Fruit fly (Drosophila melanogaster) whole organism, embryonic: ENCODE measurements around the gene CG31050.

Source experiments
- Adf1 ChIP-seq: fragments of 200-800 bp; sonication (Bioruptor generic); IDR thresholded peaks from 2 replicates; pipeline ENCODE4 v1.3.6; 2022; ENCODE audit warnings: missing biosample characterization, missing genetic modification characterization
- CG10979 ChIP-seq: fragments of 200-800 bp; sonication (Bioruptor generic); optimal IDR thresholded peaks from 2 replicates; lab custom pipeline; 2018; ENCODE audit warnings: missing biosample characterization, mild to moderate bottlenecking, missing genetic modification characterization, moderate library complexity
- CG11560 ChIP-seq: fragments of 200-800 bp; sonication (Bioruptor generic); IDR thresholded peaks from 3 replicates; pipeline ENCODE4 v1.3.6; 2022; ENCODE audit warnings: missing biosample characterization, missing genetic modification characterization
- CG1233 ChIP-seq: fragments of 200-800 bp; sonication (Bioruptor generic); optimal IDR thresholded peaks from 4 replicates; lab custom pipeline; 2018; ENCODE audit warnings: missing biosample characterization, mild to moderate bottlenecking, missing genetic modification characterization
- CG13424 ChIP-seq: fragments of 200-800 bp; sonication (Bioruptor generic); optimal IDR thresholded peaks from 2 replicates; lab custom pipeline; 2019; ENCODE audit warnings: missing biosample characterization, mild to moderate bottlenecking, missing genetic modification characterization, moderate library complexity
- CG15479 ChIP-seq: fragments of 200-800 bp; sonication (Bioruptor generic); optimal IDR thresholded peaks from 3 replicates; lab custom pipeline; 2019; ENCODE audit warnings: missing biosample characterization, mild to moderate bottlenecking, missing genetic modification characterization, moderate library complexity
- CG17186 ChIP-seq: fragments of 200-800 bp; sonication (Bioruptor generic); optimal IDR thresholded peaks from 3 replicates; lab custom pipeline; 2017; ENCODE audit warnings: missing biosample characterization, missing genetic modification reagents, missing genetic modification characterization
- CG17361 ChIP-seq: fragments of 200-800 bp; sonication (Bioruptor generic); IDR thresholded peaks from 3 replicates; pipeline ENCODE4 v1.3.6; 2022; ENCODE audit warnings: missing biosample characterization, missing genetic modification characterization
- CG18599 ChIP-seq: fragments of 200-800 bp; sonication (Bioruptor generic); optimal IDR thresholded peaks from 3 replicates; lab custom pipeline; 2017; ENCODE audit warnings: missing biosample characterization, missing genetic modification characterization, mild to moderate bottlenecking, moderate library complexity, missing genetic modification reagents
- CG2199 ChIP-seq: fragments of 200-800 bp; sonication (Bioruptor generic); IDR thresholded peaks from 3 replicates; pipeline ENCODE4 v1.3.6; 2022; ENCODE audit warnings: missing biosample characterization, missing genetic modification characterization
- CG2712 ChIP-seq: fragments of 200-800 bp; optimal IDR thresholded peaks from 3 replicates; lab custom pipeline; 2019; ENCODE audit warnings: missing biosample characterization, mild to moderate bottlenecking, missing genetic modification characterization, moderate library complexity
- CG32767 ChIP-seq: fragments of 200-800 bp; sonication (Bioruptor generic); IDR thresholded peaks from 2 replicates; pipeline ENCODE4 v1.3.6; 2022; ENCODE audit warnings: missing biosample characterization, missing genetic modification characterization
- CG33213 ChIP-seq: fragments of 200-800 bp; sonication (Bioruptor generic); optimal IDR thresholded peaks from 3 replicates; lab custom pipeline; 2016; ENCODE audit warnings: missing biosample characterization, missing genetic modification characterization
- CG3838 ChIP-seq: fragments of 200-800 bp; sonication (Bioruptor generic); optimal IDR thresholded peaks from 3 replicates; lab custom pipeline; 2016; ENCODE audit warnings: missing biosample characterization, missing genetic modification characterization
- CG3995 ChIP-seq: fragments of 200-800 bp; sonication (Bioruptor generic); optimal IDR thresholded peaks from 3 replicates; lab custom pipeline; 2016; ENCODE audit warnings: missing biosample characterization, missing genetic modification characterization
- CG4854 ChIP-seq: fragments of 200-800 bp; sonication (Bioruptor generic); optimal IDR thresholded peaks from 2 replicates; lab custom pipeline; 2016; ENCODE audit warnings: missing biosample characterization, missing genetic modification characterization, inconsistent platforms
- CG6254 ChIP-seq: fragments of 200-800 bp; sonication (Bioruptor generic); optimal IDR thresholded peaks from 3 replicates; lab custom pipeline; 2017; ENCODE audit warnings: mild to moderate bottlenecking, missing biosample characterization, missing genetic modification reagents, missing genetic modification characterization
- CG6765 ChIP-seq: fragments of 200-800 bp; sonication (Bioruptor generic); optimal IDR thresholded peaks from 3 replicates; lab custom pipeline; 2017; ENCODE audit warnings: missing biosample characterization, mild to moderate bottlenecking, missing genetic modification characterization
- CG8765 ChIP-seq: fragments of 200-800 bp; sonication (Bioruptor generic); IDR thresholded peaks from 2 replicates; pipeline ENCODE4 v1.3.6; 2022; ENCODE audit warnings: missing biosample characterization, missing genetic modification characterization
- CG8944 ChIP-seq: fragments of 200-800 bp; sonication (Bioruptor generic); optimal IDR thresholded peaks from 3 replicates; lab custom pipeline; 2016; ENCODE audit warnings: missing biosample characterization, missing genetic modification characterization
- CoRest ChIP-seq: fragments of 200-800 bp; sonication (Bioruptor generic); optimal IDR thresholded peaks from 3 replicates; lab custom pipeline; 2018; ENCODE audit warnings: missing biosample characterization, mild to moderate bottlenecking, missing genetic modification characterization, moderate library complexity
- Dbx ChIP-seq: fragments of 200-800 bp; sonication (Bioruptor generic); IDR thresholded peaks from 3 replicates; pipeline ENCODE4 v1.3.6; 2022; ENCODE audit warnings: missing biosample characterization, missing genetic modification characterization
- Dll ChIP-seq: fragments of 200-800 bp; sonication (Bioruptor generic); IDR thresholded peaks from 4 replicates; pipeline ENCODE4 v1.3.6; 2022; ENCODE audit warnings: missing biosample characterization, missing genetic modification characterization; ENCODE audit not compliant: partially characterized antibody
- Fer2 ChIP-seq: fragments of 200-800 bp; sonication (Bioruptor generic); optimal IDR thresholded peaks from 2 replicates; lab custom pipeline; 2018; ENCODE audit warnings: missing biosample characterization, mild to moderate bottlenecking, missing genetic modification characterization, moderate library complexity
- H2.0 ChIP-seq: fragments of 200-800 bp; sonication (Bioruptor generic); IDR thresholded peaks from 2 replicates; pipeline ENCODE4 v1.3.6; 2022; ENCODE audit warnings: missing biosample characterization, missing genetic modification characterization
- Med ChIP-seq: fragments of 200-800 bp; sonication (Bioruptor generic); peaks from one replicate; lab custom pipeline; 2016; ENCODE audit warnings: missing biosample characterization, missing genetic modification characterization, mild to moderate bottlenecking, inconsistent platforms, moderate library complexity
- Pdp1 ChIP-seq, 2 experiments: fragments of 200-800 bp; sonication (Bioruptor generic); optimal IDR thresholded peaks; 3 replicates each; lab custom pipeline; 2016; ENCODE audit warnings: missing biosample characterization in 2 of 2, missing genetic modification characterization in 2 of 2, mild to moderate bottlenecking in 1 of 2, moderate library complexity in 1 of 2
- Sry-β ChIP-seq: fragments of 200-800 bp; sonication (Bioruptor generic); optimal IDR thresholded peaks from 2 replicates; lab custom pipeline; 2018; ENCODE audit warnings: missing biosample characterization, mild to moderate bottlenecking, missing genetic modification characterization, moderate library complexity
- Sry-δ ChIP-seq: fragments of 200-800 bp; sonication (Bioruptor generic); optimal IDR thresholded peaks from 2 replicates; lab custom pipeline; 2016; ENCODE audit warnings: missing biosample characterization, missing genetic modification characterization
- Stat92E ChIP-seq, 3 experiments: fragments of >200 bp in 2 of 3; fragments of 200-800 bp in 1 of 3; sonication (Bioruptor generic) in 1 of 3; optimal IDR thresholded peaks; 2 replicates each; lab custom pipeline; 2017 to 2019; ENCODE audit warnings: missing biosample characterization in 3 of 3, missing genetic modification characterization in 3 of 3, mild to moderate bottlenecking in 1 of 3, moderate library complexity in 1 of 3
- Xrp1 ChIP-seq: fragments of 200-800 bp; sonication (Bioruptor generic); IDR thresholded peaks from 2 replicates; pipeline ENCODE4 v1.3.6; 2022; ENCODE audit warnings: missing biosample characterization, missing genetic modification characterization
- ap ChIP-seq: fragments of 200-800 bp; sonication (Bioruptor generic); IDR thresholded peaks from 2 replicates; pipeline ENCODE4 v1.3.6; 2022; ENCODE audit warnings: missing biosample characterization, missing genetic modification characterization
- ase ChIP-seq: fragments of 200-800 bp; sonication (Bioruptor generic); IDR thresholded peaks from 3 replicates; pipeline ENCODE4 v1.3.6; 2022; ENCODE audit warnings: missing biosample characterization, missing genetic modification characterization
- cad ChIP-seq: fragments of >200 bp; optimal IDR thresholded peaks from 2 replicates; lab custom pipeline; 2017; ENCODE audit warnings: missing biosample characterization, missing genetic modification characterization
- emc ChIP-seq: fragments of 200-800 bp; sonication (Bioruptor generic); optimal IDR thresholded peaks from 2 replicates; lab custom pipeline; 2016; ENCODE audit warnings: missing biosample characterization, missing genetic modification characterization
- gcm ChIP-seq: fragments of 200-800 bp; sonication (Bioruptor generic); optimal IDR thresholded peaks from 2 replicates; lab custom pipeline; 2019; ENCODE audit warnings: missing biosample characterization, mild to moderate bottlenecking, missing genetic modification characterization, moderate library complexity
- jigr1 ChIP-seq: fragments of 200-800 bp; sonication (Bioruptor generic); IDR thresholded peaks from 3 replicates; pipeline ENCODE4 v1.3.6; 2022; ENCODE audit warnings: missing biosample characterization, missing genetic modification characterization
- lov ChIP-seq, 2 experiments: fragments of 200-800 bp in 1 of 2; fragments of >200 bp in 1 of 2; sonication (Bioruptor generic) in 1 of 2; IDR thresholded peaks in 1 of 2; optimal IDR thresholded peaks in 1 of 2; 2 replicates in 1 of 2; 3 replicates in 1 of 2; pipeline versions ENCODE4 v1.3.6 to Lab custom; 2017 to 2022; ENCODE audit warnings: missing biosample characterization in 1 of 2, missing genetic modification characterization in 1 of 2
- mld ChIP-seq: fragments of 200-800 bp; sonication (Bioruptor generic); IDR thresholded peaks from 3 replicates; pipeline ENCODE4 v1.3.6; 2022; ENCODE audit warnings: missing biosample characterization, missing genetic modification characterization; ENCODE audit not compliant: partially characterized antibody
- pan ChIP-seq, 4 experiments: fragments of >200 bp in 3 of 4; fragments of 200-800 bp in 1 of 4; sonication (Bioruptor generic) in 1 of 4; optimal IDR thresholded peaks in 3 of 4; IDR thresholded peaks in 1 of 4; 2 replicates each; pipeline versions ENCODE4 v1.3.6 to Lab custom; 2017 to 2022; ENCODE audit warnings: missing biosample characterization in 2 of 4, missing genetic modification characterization in 2 of 4, mixed read lengths in 1 of 4
- sd ChIP-seq: fragments of 200-800 bp; sonication (Bioruptor generic); optimal IDR thresholded peaks from 3 replicates; lab custom pipeline; 2018; ENCODE audit warnings: missing biosample characterization, mild to moderate bottlenecking, missing genetic modification characterization, moderate library complexity
- sisA ChIP-seq: fragments of 200-800 bp; sonication (Bioruptor generic); IDR thresholded peaks from 2 replicates; pipeline ENCODE4 v1.3.6; 2022; ENCODE audit warnings: missing biosample characterization, missing genetic modification characterization
- sqz ChIP-seq: fragments of 200-800 bp; sonication (Bioruptor generic); optimal IDR thresholded peaks from 3 replicates; lab custom pipeline; 2018; ENCODE audit warnings: missing biosample characterization, mild to moderate bottlenecking, missing genetic modification characterization
- stwl ChIP-seq: fragments of 200-800 bp; sonication (Bioruptor generic); optimal IDR thresholded peaks from 3 replicates; lab custom pipeline; 2018; ENCODE audit warnings: missing biosample characterization, mild to moderate bottlenecking, missing genetic modification characterization, moderate library complexity
- vvl ChIP-seq: fragments of 200-800 bp; sonication (Bioruptor generic); IDR thresholded peaks from 2 replicates; pipeline ENCODE4 v1.3.6; 2022; ENCODE audit warnings: missing biosample characterization, missing genetic modification characterization
- wek ChIP-seq: fragments of 200-800 bp; sonication (Bioruptor generic); optimal IDR thresholded peaks from 3 replicates; lab custom pipeline; 2018; ENCODE audit warnings: missing biosample characterization, mild to moderate bottlenecking, missing genetic modification characterization, moderate library complexity

The CG31050 gene

dm6 chr3R:28631753-28632152, 18.5 kb downstream of the CG31050 start (continued):
- TF ChIP-seq CG4854 (peak; percentile 26), CG15479 (GFP tag; lab: Kevin White, UChicago) (peak; percentile 46), CG17361 (GFP tag; lab: Robert Waterston, UW) (peak; percentile 49; the same call in 2 of the 3 replicates), CG6254 (GFP tag; lab: Kevin White, UChicago) (peak; percentile 40), cad (GFP tag; lab: Kevin White, UChicago) (peak; percentile 89), Med (GFP tag; lab: Kevin White, UChicago) (peak; percentile 85), CG2199 (GFP tag; lab: Robert Waterston, UW) (0 out of 3 replicates have a peak, but pooled peaks have one; percentile 40), CoRest (tag; lab: Kevin White, UChicago) (peak; percentile 26), CG10979 (tag; lab: Kevin White, UChicago) (peak; percentile 64), Adf1 (GFP tag; lab: Robert Waterston, UW) (no peak), vvl (GFP tag; lab: Robert Waterston, UW) (peak; percentile 41; the same call in 1 of the 2 replicates)

- TF ChIP-seq Fer2 (tag; lab: Kevin White, UChicago) (no peak), H2.0 (GFP tag; lab: Robert Waterston, UW) (no peak), sqz (GFP tag; lab: Kevin White, UChicago) (peak; percentile 13), Pdp1 (GFP tag; optimal IDR thresholded peaks at IDR 0.05; lab: Kevin White, UChicago) (peak in 1 of 2 experiments; percentile 34)
Measured at dm6 chr3R:28630861-28631260, 19.4 kb downstream of the CG31050 start.

dm6 chr3R:28630092-28630491, 20.2 kb downstream of the CG31050 start:
- no peak for TF ChIP-seq CG2712 (tag; lab: Kevin White, UChicago)
- TF ChIP-seq Stat92E (GFP tag; optimal IDR thresholded peaks at IDR 0.05; lab: Kevin White, UChicago), result no peak
- no peak for TF ChIP-seq CG18599 (GFP tag; lab: Kevin White, UChicago)
- TF ChIP-seq mld (GFP tag; lab: Robert Waterston, UW), result no peak
- TF ChIP-seq sisA (GFP tag; lab: Robert Waterston, UW), result 0 out of 2 replicates have a peak, but pooled peaks have one; percentile 9
- TF ChIP-seq CG8765 (GFP tag; lab: Robert Waterston, UW), result no peak
- no peak for TF ChIP-seq wek (GFP tag; lab: Kevin White, UChicago)
- no peak for TF ChIP-seq CG13424 (tag; lab: Kevin White, UChicago)
- no peak for TF ChIP-seq CG17186 (GFP tag; lab: Kevin White, UChicago)
- 0 out of 2 replicates have a peak, but pooled peaks have one; percentile 16 for TF ChIP-seq ap (GFP tag; lab: Robert Waterston, UW)
- TF ChIP-seq CG1233 (GFP tag; lab: Kevin White, UChicago), result peak; percentile 8
- no peak for TF ChIP-seq Xrp1 (GFP tag; lab: Robert Waterston, UW)
- TF ChIP-seq H2.0 (GFP tag; lab: Robert Waterston, UW), result no peak
- TF ChIP-seq CG3995 (GFP tag; lab: Kevin White, UChicago), result no peak
- no peak for TF ChIP-seq Dbx (GFP tag; lab: Robert Waterston, UW)
- no peak for TF ChIP-seq CG11560 (tag; lab: Robert Waterston, UW)
- TF ChIP-seq gcm (GFP tag; lab: Kevin White, UChicago), result no peak
- no peak for TF ChIP-seq sd (tag; lab: Kevin White, UChicago)
- TF ChIP-seq Dll (GFP tag; lab: Robert Waterston, UW), result no peak
- TF ChIP-seq jigr1, result no peak
- TF ChIP-seq Med (GFP tag; lab: Kevin White, UChicago), result peak; percentile 10
- TF ChIP-seq lov (optimal IDR thresholded peaks at IDR 0.05; lab: Kevin White, UChicago), result no peak
- TF ChIP-seq lov (GFP tag; IDR thresholded peaks at IDR 0.05; lab: Robert Waterston, UW), result no peak
- no peak for TF ChIP-seq CG32767
- TF ChIP-seq emc (GFP tag; lab: Kevin White, UChicago), result no peak
- no peak for TF ChIP-seq Sry-δ (GFP tag; lab: Kevin White, UChicago)
- TF ChIP-seq CG3838, result no peak
- TF ChIP-seq CG8944 (GFP tag; lab: Kevin White, UChicago), result no peak
- no peak for TF ChIP-seq CG6765
- TF ChIP-seq ase, result no peak
- TF ChIP-seq Sry-β (GFP tag; lab: Kevin White, UChicago), result no peak
- TF ChIP-seq CG33213 (GFP tag; lab: Kevin White, UChicago), result no peak
- no peak for TF ChIP-seq pan (optimal IDR thresholded peaks at IDR 0.05; lab: Kevin White, UChicago)
- TF ChIP-seq pan (GFP tag; optimal IDR thresholded peaks at IDR 0.05 in 1 of 2, IDR thresholded peaks at IDR 0.05 in 1 of 2), result no peak
- no peak for TF ChIP-seq stwl (tag; lab: Kevin White, UChicago)
